Fruit fly (Drosophila melanogaster): Measurements from ENCODE around the gene Nmdmc.

Gene Nmdmc

dm6 chr3R:9039448-9039847 lies 10.9 kb downstream of the Nmdmc start, which contains the start of gene neur (continued):
- TF ChIP-seq gfzf (GFP tag; optimal IDR thresholded peaks at IDR 0.05), result peak; percentile 91
- peak; percentile 35 for TF ChIP-seq CG4854 (GFP tag; optimal IDR thresholded peaks at IDR 0.05)
- TF ChIP-seq zfh2 (GFP tag; optimal IDR thresholded peaks at IDR 0.05), result peak; percentile 18
- TF ChIP-seq CG12744 (GFP tag; optimal IDR thresholded peaks at IDR 0.05), result no peak
- peak; percentile 29; the same call in 2 of the 3 replicates for TF ChIP-seq tgo (GFP tag; IDR thresholded peaks at IDR 0.05)
- TF ChIP-seq Stat92E (GFP tag; optimal IDR thresholded peaks at IDR 0.05), result no peak
- TF ChIP-seq gro (GFP tag; optimal IDR thresholded peaks at IDR 0.05), result peak; percentile 35
- TF ChIP-seq CG34376 (GFP tag; optimal IDR thresholded peaks at IDR 0.05), result peak; percentile 19
- peak; percentile 40; the same call in 1 of the 3 replicates for TF ChIP-seq CG7963 (GFP tag; IDR thresholded peaks at IDR 0.05; ENCODE audit: partially characterized antibody)
- TF ChIP-seq al (GFP tag; IDR thresholded peaks at IDR 0.05), result no peak
- TF ChIP-seq gsb-n (tag; optimal IDR thresholded peaks at IDR 0.05), result peak; percentile 31
- peak; percentile 58 for TF ChIP-seq bcd (GFP tag; optimal IDR thresholded peaks at IDR 0.05)
- TF ChIP-seq CG15696 (tag; optimal IDR thresholded peaks at IDR 0.05), result no peak
- no peak for TF ChIP-seq br (optimal IDR thresholded peaks at IDR 0.05)
- TF ChIP-seq CG3407 (GFP tag; optimal IDR thresholded peaks at IDR 0.05), result peak; percentile 0
- TF ChIP-seq CG11093 (GFP tag; IDR thresholded peaks at IDR 0.05), result no peak
- peak; percentile 2 for TF ChIP-seq Ssrp (tag; optimal IDR thresholded peaks at IDR 0.05)
- TF ChIP-seq PHDP (tag; optimal IDR thresholded peaks at IDR 0.05), result peak; percentile 13
- peak; percentile 14 to 29 for TF ChIP-seq dpn (GFP tag; optimal IDR thresholded peaks at IDR 0.05)
- no peak for TF ChIP-seq CG16863 (GFP tag; optimal IDR thresholded peaks at IDR 0.05)
- TF ChIP-seq CG14860 (GFP tag; IDR thresholded peaks at IDR 0.05; ENCODE audit: partially characterized antibody), result 0 out of 3 replicates have a peak, but pooled peaks have one; percentile 54
- TF ChIP-seq CG2678 (tag; optimal IDR thresholded peaks at IDR 0.05), result no peak
- no peak for TF ChIP-seq pb (GFP tag; optimal IDR thresholded peaks at IDR 0.05)
- 0 out of 3 replicates have a peak, but pooled peaks have one; percentile 11 for TF ChIP-seq mld (GFP tag; IDR thresholded peaks at IDR 0.05; ENCODE audit: partially characterized antibody)
- TF ChIP-seq Hmr (GFP tag; optimal IDR thresholded peaks at IDR 0.05), result peak; percentile 73
- peak; percentile 91 for TF ChIP-seq BEAF-32 (GFP tag; optimal IDR thresholded peaks at IDR 0.05)
- TF ChIP-seq Lim3 (GFP tag; IDR thresholded peaks at IDR 0.05), result no peak
- no peak for TF ChIP-seq Oaz (GFP tag; IDR thresholded peaks at IDR 0.05)
- peak; percentile 58 for TF ChIP-seq Max (GFP tag; optimal IDR thresholded peaks at IDR 0.05)
- TF ChIP-seq gcm (GFP tag; optimal IDR thresholded peaks at IDR 0.05), result no peak
- peak; percentile 21 for TF ChIP-seq CHES-1-like (GFP tag; optimal IDR thresholded peaks at IDR 0.05)
- TF ChIP-seq knrl (GFP tag; IDR thresholded peaks at IDR 0.05; ENCODE audit: partially characterized antibody), result peak; percentile 82
- peak; percentile 28 for TF ChIP-seq twi (tag; optimal IDR thresholded peaks at IDR 0.05)
- peak; percentile 4 for TF ChIP-seq BtbVII (GFP tag; optimal IDR thresholded peaks at IDR 0.05)
- peak; percentile 2 for TF ChIP-seq CG1602 (GFP tag; optimal IDR thresholded peaks at IDR 0.05)
- TF ChIP-seq trem (tag; optimal IDR thresholded peaks at IDR 0.05), result peak; percentile 81
- no peak for TF ChIP-seq CG7987 (GFP tag; optimal IDR thresholded peaks at IDR 0.05)
- peak; percentile 53; the same call in 1 of the 3 replicates for TF ChIP-seq vnd (GFP tag; IDR thresholded peaks at IDR 0.05; ENCODE audit: partially characterized antibody)
- TF ChIP-seq amos (GFP tag; IDR thresholded peaks at IDR 0.05; ENCODE audit: partially characterized antibody), result peak; percentile 77
- TF ChIP-seq CG33213 (GFP tag; optimal IDR thresholded peaks at IDR 0.05), result peak; percentile 64
- TF ChIP-seq ttk (GFP tag; IDR thresholded peaks at IDR 0.05), result no peak
- peak; percentile 39 for TF ChIP-seq CG3281 (GFP tag; optimal IDR thresholded peaks at IDR 0.05)
- peak; percentile 67 for TF ChIP-seq Bgb (GFP tag; IDR thresholded peaks at IDR 0.05; ENCODE audit: partially characterized antibody)
- peak; percentile 54 for TF ChIP-seq CG2116 (GFP tag; optimal IDR thresholded peaks at IDR 0.05)
- peak; percentile 39; the same call in 1 of the 2 replicates for TF ChIP-seq slbo (GFP tag; IDR thresholded peaks at IDR 0.05)
- TF ChIP-seq CG7839 (tag; optimal IDR thresholded peaks at IDR 0.05), result no peak
- peak; percentile 11 for TF ChIP-seq zen (tag; optimal IDR thresholded peaks at IDR 0.05)
- TF ChIP-seq CG17361 (GFP tag; IDR thresholded peaks at IDR 0.05), result peak; percentile 60; the same call in 2 of the 3 replicates
- 0 out of 4 replicates have a peak, but pooled peaks have one; percentile 66 for TF ChIP-seq chinmo (GFP tag; IDR thresholded peaks at IDR 0.05; ENCODE audit: partially characterized antibody)

Measured in whole organism, embryonic.